Worm (Caenorhabditis elegans): ENCODE measurements around the gene T08B6.4.
A peak's percentile ranks its signal among the peaks of the same experiment; 100 is the strongest.

Gene T08B6.4

DNA sequence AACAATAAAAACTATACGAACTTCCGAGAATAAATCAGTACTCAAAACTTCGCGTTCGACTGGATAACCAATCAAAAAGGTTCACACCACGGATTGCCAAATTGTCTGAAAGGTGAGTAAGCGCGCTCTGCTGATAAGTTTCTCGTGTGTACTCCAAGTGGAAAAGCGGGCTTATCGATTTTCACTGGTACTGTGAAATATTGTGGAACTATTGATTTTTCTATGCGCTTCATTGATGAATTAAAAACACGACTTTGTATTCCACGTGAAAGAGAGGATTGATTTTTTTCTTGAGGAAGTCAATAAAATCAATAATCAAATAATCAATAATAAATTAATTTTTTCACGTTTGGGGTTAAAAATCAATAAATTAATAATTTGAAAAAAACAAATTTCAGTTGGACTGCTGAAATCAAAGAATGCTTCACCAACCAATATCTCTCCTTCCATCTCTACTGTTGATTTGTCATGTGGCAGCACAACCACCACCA, at the start of gene T08B6.4:
T08B6.4 (plus strand) TSS at position 51 of the 491 bp plus-strand sequence.
- TF ChIP-seq tbx-11 (GFP tag; IDR thresholded peaks at IDR 0.05), result no peak
- no peak for TF ChIP-seq hmbx-1 (tag; optimal IDR thresholded peaks at IDR 0.05)
- no peak for TF ChIP-seq hmg-4 (GFP tag; optimal IDR thresholded peaks at IDR 0.05)
- TF ChIP-seq flt-1 (GFP tag; IDR thresholded peaks at IDR 0.05), result no peak
- no peak for TF ChIP-seq ama-1 (optimal IDR thresholded peaks at IDR 0.05)
- no peak for TF ChIP-seq tbx-37 (GFP tag; conservative IDR thresholded peaks at IDR 0.05)
- no peak for TF ChIP-seq scrt-1 (GFP tag; IDR thresholded peaks at IDR 0.05)
- no peak for TF ChIP-seq pes-1 (GFP tag; IDR thresholded peaks at IDR 0.05)
- no peak for TF ChIP-seq ceh-36 (tag; optimal IDR thresholded peaks at IDR 0.05)
- no peak for TF ChIP-seq aly-1 (tag; optimal IDR thresholded peaks at IDR 0.05)
- no peak for TF ChIP-seq tra-4 (tag; optimal IDR thresholded peaks at IDR 0.05)
- TF ChIP-seq F13C5.2 (tag; optimal IDR thresholded peaks at IDR 0.05), result no peak
- TF ChIP-seq ets-7 (tag; optimal IDR thresholded peaks at IDR 0.05), result no peak
- TF ChIP-seq B0310.2 (tag; optimal IDR thresholded peaks at IDR 0.05), result no peak
- TF ChIP-seq hnd-1 (tag; optimal IDR thresholded peaks at IDR 0.05), result no peak
- no peak for TF ChIP-seq ceh-13 (GFP tag; optimal IDR thresholded peaks at IDR 0.05)
- no peak for TF ChIP-seq sea-1 (GFP tag; conservative IDR thresholded peaks at IDR 0.05)

DNA sequence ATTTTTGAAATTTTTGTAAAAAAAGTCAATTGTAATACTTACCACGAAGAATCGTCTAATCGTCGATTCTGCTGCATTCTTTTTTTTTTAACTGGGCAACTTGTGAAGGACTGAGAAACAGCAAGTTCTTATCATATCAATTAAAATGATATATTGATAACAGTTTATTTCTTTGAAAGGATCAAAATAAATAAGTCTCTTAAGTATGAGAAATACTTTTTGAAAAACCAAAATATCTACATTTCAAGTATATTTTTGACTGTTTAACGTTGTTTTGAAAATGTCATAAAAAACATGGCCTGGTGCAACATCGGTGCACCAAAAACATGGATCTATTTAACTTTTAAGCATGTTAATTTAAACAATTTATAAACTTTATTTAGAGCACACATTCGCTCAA, 49.3 kb upstream of the T08B6.4 start, which contains the start of gene Y17G9A.2:
Y17G9A.2 (minus strand) TSS at position 101 of the 400 bp plus-strand sequence.
- TF ChIP-seq pes-1 (GFP tag; IDR thresholded peaks at IDR 0.05) (no peak), tbx-37 (GFP tag; conservative IDR thresholded peaks at IDR 0.05) (no peak), sea-1 (GFP tag; conservative IDR thresholded peaks at IDR 0.05) (no peak), tra-4 (tag; optimal IDR thresholded peaks at IDR 0.05) (no peak), ets-7 (tag; optimal IDR thresholded peaks at IDR 0.05) (no peak), F13C5.2 (tag; optimal IDR thresholded peaks at IDR 0.05) (no peak), aly-1 (tag; optimal IDR thresholded peaks at IDR 0.05) (no peak), ceh-13 (GFP tag; optimal IDR thresholded peaks at IDR 0.05) (no peak), hmbx-1 (tag; optimal IDR thresholded peaks at IDR 0.05) (no peak), ceh-36 (tag; optimal IDR thresholded peaks at IDR 0.05) (no peak), scrt-1 (GFP tag; IDR thresholded peaks at IDR 0.05) (no peak), hmg-4 (GFP tag; optimal IDR thresholded peaks at IDR 0.05) (no peak), flt-1 (GFP tag; IDR thresholded peaks at IDR 0.05) (no peak), ama-1 (optimal IDR thresholded peaks at IDR 0.05) (no peak), tbx-11 (GFP tag; IDR thresholded peaks at IDR 0.05) (no peak), hnd-1 (tag; optimal IDR thresholded peaks at IDR 0.05) (no peak)

- TF ChIP-seq tbx-37 (GFP tag; conservative IDR thresholded peaks at IDR 0.05) (no peak), flt-1 (GFP tag; IDR thresholded peaks at IDR 0.05) (no peak), B0310.2 (tag; optimal IDR thresholded peaks at IDR 0.05) (no peak), ets-7 (tag; optimal IDR thresholded peaks at IDR 0.05) (no peak), ceh-13 (GFP tag; optimal IDR thresholded peaks at IDR 0.05) (no peak), ama-1 (optimal IDR thresholded peaks at IDR 0.05) (no peak), hmg-4 (GFP tag; optimal IDR thresholded peaks at IDR 0.05) (no peak), pes-1 (GFP tag; IDR thresholded peaks at IDR 0.05) (no peak), hmbx-1 (tag; optimal IDR thresholded peaks at IDR 0.05) (no peak), ceh-36 (tag; optimal IDR thresholded peaks at IDR 0.05) (no peak), hnd-1 (tag; optimal IDR thresholded peaks at IDR 0.05) (no peak), tbx-11 (GFP tag; IDR thresholded peaks at IDR 0.05) (no peak), tra-4 (tag; optimal IDR thresholded peaks at IDR 0.05) (no peak), F13C5.2 (tag; optimal IDR thresholded peaks at IDR 0.05) (no peak), aly-1 (tag; optimal IDR thresholded peaks at IDR 0.05) (no peak)
Measured at ce11 chrIV:4858573-4858972, 46.9 kb upstream of the T08B6.4 start, which contains the start of gene Y17G9A.3. Gene Y17G9A.3 (minus strand): TSS chrIV:4858673.

DNA sequence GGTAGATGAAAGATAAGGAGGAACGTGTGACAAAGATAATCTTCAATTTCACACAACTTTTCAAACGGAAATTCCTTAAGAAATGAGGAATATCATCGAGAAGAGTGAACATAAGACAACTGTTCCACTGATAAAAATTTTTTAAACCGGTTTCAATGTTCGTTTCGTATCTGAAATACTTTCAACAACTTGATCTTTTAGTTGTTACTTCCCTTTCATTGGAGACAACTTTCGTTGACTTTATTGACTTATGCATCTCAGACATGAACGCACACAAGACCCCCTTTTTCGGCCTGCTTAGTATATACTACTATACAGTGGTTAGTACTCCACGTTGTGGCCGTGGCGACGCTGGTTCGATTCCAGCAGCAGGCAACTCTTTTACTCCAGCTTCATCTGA, 44.0 kb upstream of the T08B6.4 start, which contains the start of the genes Y17G9A.4 and str-173:
Y17G9A.4 (minus strand) TSS at position 101 of the 400 bp plus-strand sequence.
str-173 (plus strand) TSS at position 325 of the 400 bp plus-strand sequence.
- TF ChIP-seq pes-1 (GFP tag; IDR thresholded peaks at IDR 0.05), result no peak

DNA sequence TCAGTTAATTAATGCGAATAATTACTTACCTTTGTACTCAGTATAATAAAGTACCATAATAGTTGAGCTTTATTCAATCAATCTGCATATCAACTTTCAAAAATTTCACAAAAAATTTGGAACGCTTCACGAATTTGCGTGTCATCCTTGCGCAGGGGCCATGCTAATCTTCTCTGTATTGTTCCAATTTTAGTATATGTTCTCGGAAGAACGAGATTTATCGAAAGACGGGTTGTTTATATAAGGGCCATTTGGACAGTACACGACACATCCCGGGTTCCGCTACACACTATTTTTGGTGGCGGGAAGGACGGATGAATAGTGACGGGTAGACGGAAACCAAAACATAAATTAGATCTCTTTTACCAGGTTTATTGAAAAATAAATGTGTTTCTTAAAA, 41.0 kb upstream of the T08B6.4 start:
- TF ChIP-seq pes-1 (GFP tag; IDR thresholded peaks at IDR 0.05) (0 out of 2 replicates have a peak, but pooled peaks have one; percentile 32), tbx-11 (GFP tag; IDR thresholded peaks at IDR 0.05) (0 out of 2 replicates have a peak, but pooled peaks have one; percentile 19), tbx-37 (GFP tag; conservative IDR thresholded peaks at IDR 0.05) (no peak)

ce11 chrIV:4866599-4866998, 38.9 kb upstream of the T08B6.4 start:
- TF ChIP-seq tbx-37 (GFP tag; conservative IDR thresholded peaks at IDR 0.05) (no peak), pes-1 (GFP tag; IDR thresholded peaks at IDR 0.05) (no peak), ama-1 (optimal IDR thresholded peaks at IDR 0.05) (no peak), hnd-1 (tag; optimal IDR thresholded peaks at IDR 0.05) (no peak), scrt-1 (GFP tag; IDR thresholded peaks at IDR 0.05) (no peak), ceh-13 (GFP tag; optimal IDR thresholded peaks at IDR 0.05) (no peak), ceh-36 (tag; optimal IDR thresholded peaks at IDR 0.05) (no peak), B0310.2 (tag; optimal IDR thresholded peaks at IDR 0.05) (no peak), hmg-4 (GFP tag; optimal IDR thresholded peaks at IDR 0.05) (no peak), aly-1 (tag; optimal IDR thresholded peaks at IDR 0.05) (no peak), tra-4 (tag; optimal IDR thresholded peaks at IDR 0.05) (no peak), ets-7 (tag; optimal IDR thresholded peaks at IDR 0.05) (no peak), flt-1 (GFP tag; IDR thresholded peaks at IDR 0.05) (no peak), hmbx-1 (tag; optimal IDR thresholded peaks at IDR 0.05) (no peak), tbx-11 (GFP tag; IDR thresholded peaks at IDR 0.05) (no peak), sea-1 (GFP tag; conservative IDR thresholded peaks at IDR 0.05) (no peak), F13C5.2 (tag; optimal IDR thresholded peaks at IDR 0.05) (no peak)

DNA sequence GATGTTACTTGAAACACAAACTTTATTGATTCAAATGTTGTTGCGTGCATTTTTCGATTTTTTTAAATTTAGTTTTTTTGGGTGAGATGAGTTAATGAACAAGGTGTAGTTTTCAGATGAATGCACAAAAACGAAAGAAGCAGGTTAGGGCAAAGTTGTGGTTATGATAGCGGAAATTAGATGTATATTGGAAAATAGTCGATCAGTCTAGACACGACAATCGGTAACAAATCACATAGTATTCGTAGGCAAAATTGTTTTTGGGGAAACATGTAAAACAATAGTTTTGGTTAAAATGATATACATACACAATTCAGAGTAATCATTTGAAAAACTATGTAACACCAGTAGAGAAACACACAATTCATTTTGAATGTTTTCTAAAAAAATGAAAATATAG, 37.9 kb upstream of the T08B6.4 start, which contains the start of gene str-172:
str-172 (minus strand) TSS at position 101 of the 400 bp plus-strand sequence.
- TF ChIP-seq hmg-4 (GFP tag; optimal IDR thresholded peaks at IDR 0.05) (no peak), F13C5.2 (tag; optimal IDR thresholded peaks at IDR 0.05) (no peak), ama-1 (optimal IDR thresholded peaks at IDR 0.05) (no peak), tbx-37 (GFP tag; conservative IDR thresholded peaks at IDR 0.05) (no peak), tra-4 (tag; optimal IDR thresholded peaks at IDR 0.05) (no peak), ets-7 (tag; optimal IDR thresholded peaks at IDR 0.05) (no peak), tbx-11 (GFP tag; IDR thresholded peaks at IDR 0.05) (no peak), sea-1 (GFP tag; conservative IDR thresholded peaks at IDR 0.05) (no peak), scrt-1 (GFP tag; IDR thresholded peaks at IDR 0.05) (no peak), aly-1 (tag; optimal IDR thresholded peaks at IDR 0.05) (no peak), hmbx-1 (tag; optimal IDR thresholded peaks at IDR 0.05) (no peak), ceh-13 (GFP tag; optimal IDR thresholded peaks at IDR 0.05) (no peak), pes-1 (GFP tag; IDR thresholded peaks at IDR 0.05) (no peak)
